Fruit fly (Drosophila melanogaster): ENCODE data around the gene RpL7A.
A peak's percentile ranks its signal among the peaks of the same experiment; 100 is the strongest.

Gene RpL7A

dm6 chrX:6549428-6550117 lies 16.4 kb upstream of the RpL7A start:
- TF ChIP-seq CG5204 (GFP tag; optimal IDR thresholded peaks at IDR 0.05) (peak; percentile 82), CG11617 (GFP tag; optimal IDR thresholded peaks at IDR 0.05) (peak; percentile 67), CG7045 (GFP tag; optimal IDR thresholded peaks at IDR 0.05) (peak; percentile 87), CG14711 (tag; optimal IDR thresholded peaks at IDR 0.05) (peak; percentile 88), Hr96 (GFP tag; optimal IDR thresholded peaks at IDR 0.05) (peak; percentile 89), bab1 (GFP tag; optimal IDR thresholded peaks at IDR 0.05) (peak; percentile 86), toe (GFP tag; optimal IDR thresholded peaks at IDR 0.05) (peak; percentile 81), CG12768 (GFP tag; optimal IDR thresholded peaks at IDR 0.05) (peak; percentile 88), Clk (GFP tag; optimal IDR thresholded peaks at IDR 0.05) (peak; percentile 66), tj (GFP tag; optimal IDR thresholded peaks at IDR 0.05) (peak; percentile 60), cic (GFP tag; optimal IDR thresholded peaks at IDR 0.05) (peak; percentile 33), cnc (optimal IDR thresholded peaks at IDR 0.05) (no peak), CG33017 (tag; optimal IDR thresholded peaks at IDR 0.05) (peak; percentile 83), CG7101 (tag; optimal IDR thresholded peaks at IDR 0.05) (peak; percentile 87), Crg-1 (GFP tag; optimal IDR thresholded peaks at IDR 0.05) (peak; percentile 42), pad (GFP tag; optimal IDR thresholded peaks at IDR 0.05) (peak; percentile 78), kay (GFP tag; ENCODE audit: borderline replicate concordance) (no peak), Mnt (GFP tag; optimal IDR thresholded peaks at IDR 0.05) (peak; percentile 64), ovo (GFP tag; optimal IDR thresholded peaks at IDR 0.05) (peak; percentile 31), CG1620 (GFP tag; optimal IDR thresholded peaks at IDR 0.05) (peak; percentile 90)

dm6 chrX:6546970-6547369 lies 13.8 kb upstream of the RpL7A start:
- peak; percentile 2 for TF ChIP-seq pad (GFP tag; optimal IDR thresholded peaks at IDR 0.05)
- no peak for TF ChIP-seq Hr96 (GFP tag; optimal IDR thresholded peaks at IDR 0.05)
- no peak for TF ChIP-seq CG33017 (tag; optimal IDR thresholded peaks at IDR 0.05)
- TF ChIP-seq CG12768 (GFP tag; optimal IDR thresholded peaks at IDR 0.05) = no peak
- no peak for TF ChIP-seq CG5204 (GFP tag; optimal IDR thresholded peaks at IDR 0.05)
- no peak for TF ChIP-seq bab1 (GFP tag; optimal IDR thresholded peaks at IDR 0.05)
- TF ChIP-seq tj (GFP tag; optimal IDR thresholded peaks at IDR 0.05) = no peak
- peak; percentile 19 for TF ChIP-seq kay (GFP tag; ENCODE audit: borderline replicate concordance)
- no peak for TF ChIP-seq Clk (GFP tag; optimal IDR thresholded peaks at IDR 0.05)
- peak; percentile 12 for TF ChIP-seq CG1620 (GFP tag; optimal IDR thresholded peaks at IDR 0.05)
- TF ChIP-seq ovo (GFP tag; optimal IDR thresholded peaks at IDR 0.05) = no peak
- TF ChIP-seq cnc (optimal IDR thresholded peaks at IDR 0.05) = no peak
- TF ChIP-seq CG7045 (GFP tag; optimal IDR thresholded peaks at IDR 0.05) = no peak
- TF ChIP-seq toe (GFP tag; optimal IDR thresholded peaks at IDR 0.05) = no peak
- TF ChIP-seq CG11617 (GFP tag; optimal IDR thresholded peaks at IDR 0.05) = no peak
- peak; percentile 51 for TF ChIP-seq cic (GFP tag; optimal IDR thresholded peaks at IDR 0.05)
- peak; percentile 36 for TF ChIP-seq Mnt (GFP tag; optimal IDR thresholded peaks at IDR 0.05)
- TF ChIP-seq CG14711 (tag; optimal IDR thresholded peaks at IDR 0.05) = no peak
- no peak for TF ChIP-seq Crg-1 (GFP tag; optimal IDR thresholded peaks at IDR 0.05)
- TF ChIP-seq CG7101 (tag; optimal IDR thresholded peaks at IDR 0.05) = peak; percentile 10

- TF ChIP-seq Hr96 (GFP tag; optimal IDR thresholded peaks at IDR 0.05) (no peak), tj (GFP tag; optimal IDR thresholded peaks at IDR 0.05) (peak; percentile 49), CG1620 (GFP tag; optimal IDR thresholded peaks at IDR 0.05) (no peak), CG14711 (tag; optimal IDR thresholded peaks at IDR 0.05) (no peak), cnc (optimal IDR thresholded peaks at IDR 0.05) (no peak), bab1 (GFP tag; optimal IDR thresholded peaks at IDR 0.05) (peak; percentile 41)
These were observed 12.7 kb upstream of the RpL7A start for dm6 chrX:6545862-6546270.

- TF ChIP-seq pad (GFP tag; optimal IDR thresholded peaks at IDR 0.05) = no peak
- TF ChIP-seq Mnt (GFP tag; optimal IDR thresholded peaks at IDR 0.05) = no peak
- no peak for TF ChIP-seq CG14711 (tag; optimal IDR thresholded peaks at IDR 0.05)
- no peak for TF ChIP-seq cic (GFP tag; optimal IDR thresholded peaks at IDR 0.05)
- no peak for TF ChIP-seq toe (GFP tag; optimal IDR thresholded peaks at IDR 0.05)
- no peak for TF ChIP-seq CG7045 (GFP tag; optimal IDR thresholded peaks at IDR 0.05)
- no peak for TF ChIP-seq bab1 (GFP tag; optimal IDR thresholded peaks at IDR 0.05)
- TF ChIP-seq CG12768 (GFP tag; optimal IDR thresholded peaks at IDR 0.05) = no peak
- no peak for TF ChIP-seq Clk (GFP tag; optimal IDR thresholded peaks at IDR 0.05)
- TF ChIP-seq kay (GFP tag; ENCODE audit: borderline replicate concordance) = no peak
- TF ChIP-seq CG1620 (GFP tag; optimal IDR thresholded peaks at IDR 0.05) = no peak
These were observed 10.5 kb upstream of the RpL7A start for dm6 chrX:6543569-6544173.

dm6 chrX:6542331-6542730 lies 9.2 kb upstream of the RpL7A start:
- no peak for TF ChIP-seq Crg-1 (GFP tag; optimal IDR thresholded peaks at IDR 0.05)
- no peak for TF ChIP-seq Clk (GFP tag; optimal IDR thresholded peaks at IDR 0.05)
- no peak for TF ChIP-seq CG12768 (GFP tag; optimal IDR thresholded peaks at IDR 0.05)
- peak; percentile 41 for TF ChIP-seq bab1 (GFP tag; optimal IDR thresholded peaks at IDR 0.05)

dm6 chrX:6541277-6541676 lies 8.1 kb upstream of the RpL7A start:
- TF ChIP-seq CG14711 (tag; optimal IDR thresholded peaks at IDR 0.05) (no peak), Clk (GFP tag; optimal IDR thresholded peaks at IDR 0.05) (no peak), toe (GFP tag; optimal IDR thresholded peaks at IDR 0.05) (no peak)
